Worm (Caenorhabditis elegans): ENCODE measurements around the gene lap-1.

DNA sequence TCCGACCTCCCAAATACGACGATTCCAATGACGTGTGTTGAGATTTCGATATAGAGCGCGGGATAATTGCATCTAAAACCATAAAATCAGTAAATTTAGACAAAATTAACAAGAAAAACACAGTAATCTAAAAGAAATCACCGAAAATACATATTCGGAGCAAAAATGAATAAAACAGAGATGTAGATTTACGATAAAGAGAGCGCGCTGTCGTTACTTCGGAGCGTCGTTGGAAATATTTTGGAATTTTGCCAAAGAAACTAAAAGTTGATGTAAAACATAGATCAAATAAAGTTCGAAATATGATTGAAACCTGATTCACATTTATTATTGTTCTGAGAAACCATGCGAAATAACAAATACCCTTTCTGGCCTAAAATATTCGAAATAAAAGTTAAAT lies 30.4 kb upstream of the lap-1 start, which contains the start of gene ZK1236.5:
- TF ChIP-seq ces-1 (GFP tag; optimal IDR thresholded peaks at IDR 0.05) (peak; percentile 18), mls-2 (tag; optimal IDR thresholded peaks at IDR 0.05) (no peak), nhr-237 (tag; optimal IDR thresholded peaks at IDR 0.05) (no peak), pha-4 (tag; optimal IDR thresholded peaks at IDR 0.05) (no peak), elt-1 (tag; optimal IDR thresholded peaks at IDR 0.05; ENCODE audit: borderline replicate concordance, insufficient read depth) (no peak), mab-5 (tag; optimal IDR thresholded peaks at IDR 0.05) (no peak), cnd-1 (tag; optimal IDR thresholded peaks at IDR 0.05) (no peak), lsy-2 (tag; optimal IDR thresholded peaks at IDR 0.05) (no peak), nhr-28 (tag; optimal IDR thresholded peaks at IDR 0.05) (no peak), ztf-11 (tag; optimal IDR thresholded peaks at IDR 0.05) (no peak), tbx-8 (GFP tag; optimal IDR thresholded peaks at IDR 0.05) (no peak), mep-1 (tag; optimal IDR thresholded peaks at IDR 0.05) (no peak)

Data from whole organism, mixed stage, embryonic.